Fruit fly (Drosophila melanogaster) whole organism, adult: Measurements from ENCODE around the gene psidin.

Experiments
- CG11617 ChIP-seq: fragments of 200-800 bp; sonication (Bioruptor generic); optimal IDR thresholded peaks from 2 replicates; lab custom pipeline; 2017; ENCODE audit warnings: mild to moderate bottlenecking, missing biosample characterization, missing genetic modification reagents, missing genetic modification characterization
- CG12768 ChIP-seq: fragments of 200-800 bp; sonication (Bioruptor generic); optimal IDR thresholded peaks from 2 replicates; lab custom pipeline; 2017; ENCODE audit warnings: missing biosample characterization, missing genetic modification characterization, mild to moderate bottlenecking, moderate library complexity, missing genetic modification reagents
- CG14711 ChIP-seq: fragments of 200-800 bp; sonication (Bioruptor generic); optimal IDR thresholded peaks from 2 replicates; lab custom pipeline; 2018; ENCODE audit warnings: missing biosample characterization, mild to moderate bottlenecking, missing genetic modification characterization, moderate library complexity
- CG1620 ChIP-seq: fragments of 200-800 bp; sonication (Bioruptor generic); optimal IDR thresholded peaks from 2 replicates; lab custom pipeline; 2016; ENCODE audit warnings: missing biosample characterization, missing genetic modification characterization
- CG33017 ChIP-seq: fragments of 200-800 bp; sonication (Bioruptor generic); optimal IDR thresholded peaks from 2 replicates; lab custom pipeline; 2018; ENCODE audit warnings: missing biosample characterization, mild to moderate bottlenecking, missing genetic modification characterization, moderate library complexity
- CG5204 ChIP-seq: fragments of 200-800 bp; sonication (Bioruptor generic); optimal IDR thresholded peaks from 2 replicates; lab custom pipeline; 2016; ENCODE audit warnings: missing biosample characterization, missing genetic modification characterization
- CG7045 ChIP-seq: fragments of 200-800 bp; sonication (Bioruptor generic); optimal IDR thresholded peaks from 2 replicates; lab custom pipeline; 2017; ENCODE audit warnings: missing biosample characterization, mild to moderate bottlenecking, missing genetic modification characterization
- CG7101 ChIP-seq: fragments of 200-800 bp; sonication (Bioruptor generic); optimal IDR thresholded peaks from 2 replicates; lab custom pipeline; 2018; ENCODE audit warnings: missing biosample characterization, mild to moderate bottlenecking, missing genetic modification characterization, moderate library complexity
- Clk ChIP-seq: fragments of 200-800 bp; sonication (Bioruptor generic); optimal IDR thresholded peaks from 2 replicates; lab custom pipeline; 2017; ENCODE audit warnings: missing biosample characterization, missing genetic modification characterization
- Crg-1 ChIP-seq: fragments of 200-800 bp; sonication (Bioruptor generic); optimal IDR thresholded peaks from 2 replicates; lab custom pipeline; 2016; ENCODE audit warnings: missing biosample characterization, missing genetic modification characterization
- Hr96 ChIP-seq: fragments of 200-800 bp; sonication (Bioruptor generic); optimal IDR thresholded peaks from 2 replicates; lab custom pipeline; 2016; ENCODE audit warnings: missing biosample characterization, missing genetic modification characterization
- Mnt ChIP-seq: fragments of 200-800 bp; sonication (Bioruptor generic); optimal IDR thresholded peaks from 2 replicates; lab custom pipeline; 2016; ENCODE audit warnings: missing biosample characterization, mild to moderate bottlenecking, missing genetic modification characterization
- bab1 ChIP-seq: fragments of 200-800 bp; sonication (Bioruptor generic); optimal IDR thresholded peaks from 3 replicates; lab custom pipeline; 2019; ENCODE audit warnings: missing biosample characterization, mild to moderate bottlenecking, missing genetic modification characterization, moderate library complexity
- cic ChIP-seq: fragments of 200-800 bp; sonication (Bioruptor generic); optimal IDR thresholded peaks from 2 replicates; lab custom pipeline; 2017; ENCODE audit warnings: missing biosample characterization, mild to moderate bottlenecking, missing genetic modification characterization, moderate library complexity
- cnc ChIP-seq, 2 experiments: fragments of >200 bp; optimal IDR thresholded peaks; 2 replicates each; lab custom pipeline; 2017
- kay ChIP-seq: fragments of 200-800 bp; sonication (Bioruptor generic); peaks from one replicate; lab custom pipeline; 2016; ENCODE audit warnings: missing biosample characterization, missing genetic modification characterization, borderline replicate concordance
- ovo ChIP-seq: fragments of 200-800 bp; sonication (Bioruptor generic); optimal IDR thresholded peaks from 2 replicates; lab custom pipeline; 2016; ENCODE audit warnings: missing biosample characterization, missing genetic modification characterization
- pad ChIP-seq: fragments of 200-800 bp; sonication (Bioruptor generic); optimal IDR thresholded peaks from 3 replicates; lab custom pipeline; 2017; ENCODE audit warnings: missing biosample characterization, missing genetic modification characterization, mild to moderate bottlenecking, moderate library complexity, missing genetic modification reagents
- tj ChIP-seq: fragments of 200-800 bp; sonication (Bioruptor generic); optimal IDR thresholded peaks from 3 replicates; lab custom pipeline; 2017; ENCODE audit warnings: missing biosample characterization, mild to moderate bottlenecking, missing genetic modification characterization, moderate library complexity
- toe ChIP-seq: fragments of 200-800 bp; sonication (Bioruptor generic); optimal IDR thresholded peaks from 2 replicates; lab custom pipeline; 2016; ENCODE audit warnings: missing biosample characterization, missing genetic modification characterization

Gene psidin

dm6 chr3R:20008372-20009051 lies 13.0 kb upstream of the psidin start, which contains the start of the genes Hs6st and MED25:
Gene Hs6st, minus strand, starts transcription at chr3R:20008512.
Gene MED25, plus strand, starts transcription at chr3R:20008947.
- TF ChIP-seq CG12768 (GFP tag; lab: Kevin White, UChicago): peak; percentile 72
- TF ChIP-seq CG33017 (tag; lab: Kevin White, UChicago): no peak
- TF ChIP-seq bab1 (GFP tag; lab: Kevin White, UChicago): peak; percentile 77
- TF ChIP-seq cnc (optimal IDR thresholded peaks at IDR 0.05; lab: Kevin White, UChicago): no peak
- TF ChIP-seq CG7045: peak; percentile 50
- no peak for TF ChIP-seq Crg-1 (GFP tag; lab: Kevin White, UChicago)
- TF ChIP-seq CG5204 (GFP tag; lab: Kevin White, UChicago): peak; percentile 47
- peak; percentile 68 for TF ChIP-seq CG14711 (tag; lab: Kevin White, UChicago)
- TF ChIP-seq Clk (GFP tag; lab: Kevin White, UChicago): peak; percentile 50
- TF ChIP-seq cic: no peak
- TF ChIP-seq tj (GFP tag; lab: Kevin White, UChicago): peak; percentile 2
- peak; percentile 8 for TF ChIP-seq ovo (GFP tag; lab: Kevin White, UChicago)
- TF ChIP-seq CG7101: peak; percentile 26
- peak; percentile 42 for TF ChIP-seq toe (GFP tag; lab: Kevin White, UChicago)
- peak; percentile 40 for TF ChIP-seq Mnt (GFP tag; lab: Kevin White, UChicago)
- no peak for TF ChIP-seq kay
- peak; percentile 17 for TF ChIP-seq CG1620 (GFP tag; lab: Kevin White, UChicago)
- TF ChIP-seq Hr96 (GFP tag; lab: Kevin White, UChicago): no peak
- TF ChIP-seq pad (GFP tag; lab: Kevin White, UChicago): peak; percentile 40
- peak; percentile 41 for TF ChIP-seq CG11617 (GFP tag; lab: Kevin White, UChicago)

dm6 chr3R:20010942-20011341 lies 10.6 kb upstream of the psidin start:
- no peak for TF ChIP-seq bab1 (GFP tag; lab: Kevin White, UChicago)
- no peak for TF ChIP-seq CG1620 (GFP tag; lab: Kevin White, UChicago)
- TF ChIP-seq tj (GFP tag; lab: Kevin White, UChicago): no peak
- TF ChIP-seq toe (GFP tag; lab: Kevin White, UChicago): no peak
- no peak for TF ChIP-seq pad (GFP tag; lab: Kevin White, UChicago)
- TF ChIP-seq CG5204 (GFP tag; lab: Kevin White, UChicago): no peak
- no peak for TF ChIP-seq CG12768 (GFP tag; lab: Kevin White, UChicago)
- TF ChIP-seq CG11617 (GFP tag; lab: Kevin White, UChicago): no peak
- no peak for TF ChIP-seq CG33017 (tag; lab: Kevin White, UChicago)
- no peak for TF ChIP-seq CG7045
- TF ChIP-seq ovo (GFP tag; lab: Kevin White, UChicago): no peak
- TF ChIP-seq Clk (GFP tag; lab: Kevin White, UChicago): no peak
- TF ChIP-seq Crg-1 (GFP tag; lab: Kevin White, UChicago): no peak
- no peak for TF ChIP-seq CG7101
- TF ChIP-seq Hr96 (GFP tag; lab: Kevin White, UChicago): no peak
- no peak for TF ChIP-seq cnc (optimal IDR thresholded peaks at IDR 0.05; lab: Kevin White, UChicago)
- no peak for TF ChIP-seq kay
- no peak for TF ChIP-seq CG14711 (tag; lab: Kevin White, UChicago)

dm6 chr3R:20012688-20013087 lies 8.8 kb upstream of the psidin start:
- TF ChIP-seq cic (no peak), Clk (GFP tag; lab: Kevin White, UChicago) (no peak), CG11617 (GFP tag; lab: Kevin White, UChicago) (no peak), cnc (optimal IDR thresholded peaks at IDR 0.05; lab: Kevin White, UChicago) (no peak), CG7045 (no peak), pad (GFP tag; lab: Kevin White, UChicago) (no peak), toe (GFP tag; lab: Kevin White, UChicago) (no peak), CG5204 (GFP tag; lab: Kevin White, UChicago) (no peak), CG1620 (GFP tag; lab: Kevin White, UChicago) (no peak), kay (no peak), Mnt (GFP tag; lab: Kevin White, UChicago) (no peak)

dm6 chr3R:20013404-20013922 lies 8.0 kb upstream of the psidin start, which contains the start of the genes CG17190 and CG4836:
Gene CG17190, minus strand, starts transcription at chr3R:20013504.
Gene CG4836, plus strand, starts transcription at chr3R:20013872.
- no peak for TF ChIP-seq Hr96 (GFP tag; lab: Kevin White, UChicago)
- TF ChIP-seq CG5204 (GFP tag; lab: Kevin White, UChicago): no peak
- no peak for TF ChIP-seq cic
- TF ChIP-seq kay: no peak
- TF ChIP-seq ovo (GFP tag; lab: Kevin White, UChicago): no peak
- TF ChIP-seq Clk (GFP tag; lab: Kevin White, UChicago): no peak
- no peak for TF ChIP-seq cnc (optimal IDR thresholded peaks at IDR 0.05; lab: Kevin White, UChicago)
- TF ChIP-seq CG14711 (tag; lab: Kevin White, UChicago): no peak
- no peak for TF ChIP-seq CG7101
- TF ChIP-seq CG33017 (tag; lab: Kevin White, UChicago): no peak
- no peak for TF ChIP-seq Crg-1 (GFP tag; lab: Kevin White, UChicago)
- no peak for TF ChIP-seq tj (GFP tag; lab: Kevin White, UChicago)
- TF ChIP-seq pad (GFP tag; lab: Kevin White, UChicago): no peak
- no peak for TF ChIP-seq CG12768 (GFP tag; lab: Kevin White, UChicago)
- TF ChIP-seq Mnt (GFP tag; lab: Kevin White, UChicago): no peak
- no peak for TF ChIP-seq CG7045
- TF ChIP-seq CG11617 (GFP tag; lab: Kevin White, UChicago): no peak

- TF ChIP-seq CG1620 (GFP tag; lab: Kevin White, UChicago): no peak
- no peak for TF ChIP-seq bab1 (GFP tag; lab: Kevin White, UChicago)
- TF ChIP-seq CG5204 (GFP tag; lab: Kevin White, UChicago): no peak
- TF ChIP-seq Mnt (GFP tag; lab: Kevin White, UChicago): no peak
- no peak for TF ChIP-seq Clk (GFP tag; lab: Kevin White, UChicago)
- no peak for TF ChIP-seq CG7101
- TF ChIP-seq Hr96 (GFP tag; lab: Kevin White, UChicago): no peak
- TF ChIP-seq CG14711 (tag; lab: Kevin White, UChicago): no peak
- no peak for TF ChIP-seq kay
- no peak for TF ChIP-seq pad (GFP tag; lab: Kevin White, UChicago)
- TF ChIP-seq CG33017 (tag; lab: Kevin White, UChicago): no peak
- no peak for TF ChIP-seq CG11617 (GFP tag; lab: Kevin White, UChicago)
- no peak for TF ChIP-seq tj (GFP tag; lab: Kevin White, UChicago)
- TF ChIP-seq ovo (GFP tag; lab: Kevin White, UChicago): no peak
- no peak for TF ChIP-seq Crg-1 (GFP tag; lab: Kevin White, UChicago)
Measured at dm6 chr3R:20027841-20028240, 6.3 kb downstream of the psidin start, which contains the start of the genes CG4424 and CG4854. Gene CG4424, minus strand, starts transcription at chr3R:20028040. Gene CG4854, plus strand, starts transcription at chr3R:20028058.
